Worm (Caenorhabditis elegans): ENCODE results near the gene rpl-16.
A peak's percentile ranks its signal among the peaks of the same experiment; 100 is the strongest.

rpl-16 gene

ce11 chrIII:3509908-3510307, 6.5 kb upstream of the rpl-16 start, which contains the start of the genes M01F1.4 and mrpl-35:
M01F1.4 (minus strand) TSS chrIII:3510033.
mrpl-35 (plus strand) TSS chrIII:3510237.
- TF ChIP-seq fkh-4 (tag; optimal IDR thresholded peaks at IDR 0.05; ENCODE audit: borderline replicate concordance) (no peak), nhr-77 (tag; optimal IDR thresholded peaks at IDR 0.05) (no peak), elt-3 (tag; optimal IDR thresholded peaks at IDR 0.05) (peak in 1 of 6 experiments; percentile 63), dpl-1 (GFP tag; optimal IDR thresholded peaks at IDR 0.05) (peak; percentile 34 to 78 (median 61)), efl-1 (optimal IDR thresholded peaks at IDR 0.05) (peak; percentile 54 to 57), efl-1 (GFP tag; optimal IDR thresholded peaks at IDR 0.05 in 1 of 2) (peak; percentile 76 to 94), F16B12.6 (tag; optimal IDR thresholded peaks at IDR 0.05) (peak; percentile 90), xbp-1 (tag; optimal IDR thresholded peaks at IDR 0.05) (peak; percentile 41), rnt-1 (tag; optimal IDR thresholded peaks at IDR 0.05) (peak; percentile 38), swsn-7 (tag; optimal IDR thresholded peaks at IDR 0.05) (peak; percentile 28), nhr-90 (tag; optimal IDR thresholded peaks at IDR 0.05; ENCODE audit: poor library complexity) (peak; percentile 4), snpc-4 (tag; optimal IDR thresholded peaks at IDR 0.05) (peak; percentile 52), unc-98 (GFP tag; IDR thresholded peaks at IDR 0.05) (no peak), nhr-19 (GFP tag; conservative IDR thresholded peaks at IDR 0.05) (no peak), nhr-71 (tag; optimal IDR thresholded peaks at IDR 0.05) (peak; percentile 65), lsy-2 (tag; optimal IDR thresholded peaks at IDR 0.05) (peak; percentile 95 to 98), fkh-10 (GFP tag; optimal IDR thresholded peaks at IDR 0.05) (no peak), mep-1 (tag; optimal IDR thresholded peaks at IDR 0.05) (peak; percentile 93), mdl-1 (tag; optimal IDR thresholded peaks at IDR 0.05) (peak in 1 of 2 experiments; percentile 2), nhr-47 (tag; optimal IDR thresholded peaks at IDR 0.05) (peak; percentile 38), egl-13 (tag; optimal IDR thresholded peaks at IDR 0.05) (no peak), hlh-17 (GFP tag; optimal IDR thresholded peaks at IDR 0.05; ENCODE audit: borderline replicate concordance) (no peak), nhr-85 (tag) (no peak), C16A3.4 (tag; optimal IDR thresholded peaks at IDR 0.05) (peak; percentile 3), lin-35 (GFP tag; optimal IDR thresholded peaks at IDR 0.05) (peak; percentile 61 to 70), tbx-2 (tag; optimal IDR thresholded peaks at IDR 0.05) (peak; percentile 23), lin-14 (GFP tag; optimal IDR thresholded peaks at IDR 0.05) (peak; percentile 72), nhr-20 (tag; optimal IDR thresholded peaks at IDR 0.05) (peak; percentile 57), vab-15 (tag; optimal IDR thresholded peaks at IDR 0.05) (no peak), fos-1 (tag; optimal IDR thresholded peaks at IDR 0.05) (no peak), mab-9 (GFP tag; IDR thresholded peaks at IDR 0.05) (no peak), fkh-8 (tag; optimal IDR thresholded peaks at IDR 0.05) (peak; percentile 4), blmp-1 (tag; optimal IDR thresholded peaks at IDR 0.05) (peak; percentile 67), snu-23 (GFP tag; optimal IDR thresholded peaks at IDR 0.05) (peak; percentile 69), skn-1 (tag; optimal IDR thresholded peaks at IDR 0.05) (peak; percentile 72), ceh-82 (tag; optimal IDR thresholded peaks at IDR 0.05) (peak in 1 of 3 experiments; percentile 59), C04F5.9 (tag; optimal IDR thresholded peaks at IDR 0.05) (peak; percentile 8), unc-130 (tag; optimal IDR thresholded peaks at IDR 0.05) (peak; percentile 26)

- no peak for TF ChIP-seq zag-1 (tag; optimal IDR thresholded peaks at IDR 0.05)
- no peak for TF ChIP-seq ztf-11 (tag; optimal IDR thresholded peaks at IDR 0.05)
- no peak for TF ChIP-seq pax-3 (tag; optimal IDR thresholded peaks at IDR 0.05)
- TF ChIP-seq hpl-2 (GFP tag; optimal IDR thresholded peaks at IDR 0.05) = peak; percentile 69
- TF ChIP-seq nhr-28 (tag; optimal IDR thresholded peaks at IDR 0.05) = no peak
- peak; percentile 68 for TF ChIP-seq tbx-2 (tag; optimal IDR thresholded peaks at IDR 0.05)
- TF ChIP-seq nhr-11 (tag; optimal IDR thresholded peaks at IDR 0.05) = no peak
- TF ChIP-seq nhr-12 (tag; optimal IDR thresholded peaks at IDR 0.05) = no peak
- TF ChIP-seq skn-1 (tag; optimal IDR thresholded peaks at IDR 0.05) = peak; percentile 69
- peak; percentile 87 for TF ChIP-seq rnt-1 (tag; optimal IDR thresholded peaks at IDR 0.05)
- TF ChIP-seq mab-9 (GFP tag; IDR thresholded peaks at IDR 0.05) = no peak
- peak; percentile 81 for TF ChIP-seq jun-1 (tag; optimal IDR thresholded peaks at IDR 0.05)
- TF ChIP-seq unc-130 (tag; optimal IDR thresholded peaks at IDR 0.05) = peak; percentile 85
- TF ChIP-seq snpc-4 (tag; optimal IDR thresholded peaks at IDR 0.05) = peak; percentile 71
- TF ChIP-seq snu-23 (GFP tag; optimal IDR thresholded peaks at IDR 0.05) = peak; percentile 90
- peak; percentile 61 for TF ChIP-seq nhr-90 (tag; optimal IDR thresholded peaks at IDR 0.05; ENCODE audit: poor library complexity)
- no peak for TF ChIP-seq zip-4 (GFP tag; optimal IDR thresholded peaks at IDR 0.05)
- TF ChIP-seq ceh-63 (GFP tag; optimal IDR thresholded peaks at IDR 0.05) = no peak
- TF ChIP-seq lin-14 (GFP tag; optimal IDR thresholded peaks at IDR 0.05) = peak; percentile 78
- peak in 1 of 2 experiments; percentile 39 for TF ChIP-seq egl-27 (tag; optimal IDR thresholded peaks at IDR 0.05)
- no peak for TF ChIP-seq nhr-84 (tag; optimal IDR thresholded peaks at IDR 0.05)
- TF ChIP-seq C34B4.2 (tag; optimal IDR thresholded peaks at IDR 0.05) = no peak
- no peak for TF ChIP-seq sox-4 (tag; optimal IDR thresholded peaks at IDR 0.05)
Observed at ce11 chrIII:3505051-3505548, 1.7 kb upstream of the rpl-16 start, which contains the start of gene lias-1. lias-1 (minus strand) TSS chrIII:3505101.
